Fruit fly (Drosophila melanogaster) whole organism, wandering third instar larva: Measurements from ENCODE around the gene CG13972.

Source experiments
- Abd-B ChIP-seq: fragments of >200 bp; optimal IDR thresholded peaks from 2 replicates; lab custom pipeline; 2017; ENCODE audit warnings: missing biosample characterization, missing genetic modification characterization
- CG32264 ChIP-seq: fragments of 200-800 bp; sonication (Bioruptor generic); optimal IDR thresholded peaks from 2 replicates; lab custom pipeline; 2016; ENCODE audit warnings: missing biosample characterization, missing genetic modification characterization
- CG9705 ChIP-seq: fragments of 200-800 bp; sonication (Bioruptor generic); optimal IDR thresholded peaks from 2 replicates; lab custom pipeline; 2018; ENCODE audit warnings: missing biosample characterization, mild to moderate bottlenecking, missing genetic modification characterization
- Dif ChIP-seq: fragments of 200-275, 200-300 bp; sonication (Bioruptor generic); optimal IDR thresholded peaks from 2 replicates; lab custom pipeline; 2018; ENCODE audit warnings: missing biosample characterization, missing genetic modification characterization; ENCODE audit not compliant: partially characterized antibody
- GATAd ChIP-seq: sonication (Bioruptor generic); optimal IDR thresholded peaks from 2 replicates; lab custom pipeline; 2016; ENCODE audit warnings: missing biosample characterization, missing genetic modification characterization
- HLH106 ChIP-seq: fragments of 200-800 bp; optimal IDR thresholded peaks from 3 replicates; lab custom pipeline; 2019; ENCODE audit warnings: missing biosample characterization, mild to moderate bottlenecking, missing genetic modification characterization, moderate library complexity
- Hnf4 ChIP-seq: fragments of 200-800 bp; sonication (Bioruptor generic); optimal IDR thresholded peaks from 2 replicates; lab custom pipeline; 2016; ENCODE audit warnings: missing biosample characterization, mild to moderate bottlenecking, missing genetic modification characterization
- Hr78 ChIP-seq: fragments of >200 bp; optimal IDR thresholded peaks from 2 replicates; lab custom pipeline; 2017; ENCODE audit warnings: missing biosample characterization, missing genetic modification characterization
- Hr83 ChIP-seq: fragments of 200-300 bp; sonication (Bioruptor generic); optimal IDR thresholded peaks from 2 replicates; lab custom pipeline; 2016; ENCODE audit warnings: missing biosample characterization, mild to moderate bottlenecking, missing genetic modification characterization, moderate library complexity; ENCODE audit not compliant: poor library complexity, severe bottlenecking
- Jra ChIP-seq: sonication (Bioruptor generic); optimal IDR thresholded peaks from 2 replicates; lab custom pipeline; 2016; ENCODE audit warnings: missing biosample characterization, missing genetic modification characterization
- Mio ChIP-seq: sonication (Bioruptor generic); optimal IDR thresholded peaks from 2 replicates; lab custom pipeline; 2016; ENCODE audit warnings: missing biosample characterization, missing genetic modification characterization
- Myc ChIP-seq: fragments of >200 bp; optimal IDR thresholded peaks from 2 replicates; lab custom pipeline; 2017
- N ChIP-seq: fragments of >200 bp; optimal IDR thresholded peaks from 2 replicates; lab custom pipeline; 2018; ENCODE audit warnings: missing biosample characterization, missing external identifiers, missing genetic modification characterization
- OdsH ChIP-seq: fragments of 200-800 bp; sonication (Bioruptor generic); optimal IDR thresholded peaks from 2 replicates; lab custom pipeline; 2016; ENCODE audit warnings: missing biosample characterization, mild to moderate bottlenecking, missing genetic modification characterization
- Sp1 ChIP-seq: fragments of 200-800 bp; sonication (Bioruptor generic); optimal IDR thresholded peaks from 3 replicates; lab custom pipeline; 2019; ENCODE audit warnings: missing biosample characterization, mild to moderate bottlenecking, missing genetic modification characterization, moderate library complexity
- Vsx2 ChIP-seq: fragments of 200-300, 225-300 bp; sonication (Bioruptor generic); optimal IDR thresholded peaks from 2 replicates; lab custom pipeline; 2018; ENCODE audit warnings: missing biosample characterization, missing genetic modification characterization; ENCODE audit not compliant: partially characterized antibody
- br ChIP-seq: fragments of 200-800 bp; sonication (Bioruptor generic); optimal IDR thresholded peaks from 2 replicates; lab custom pipeline; 2016; ENCODE audit warnings: missing biosample characterization, missing genetic modification characterization
- dmrt93B ChIP-seq: fragments of 200-800 bp; sonication (Bioruptor generic); optimal IDR thresholded peaks from 2 replicates; lab custom pipeline; 2018; ENCODE audit warnings: missing biosample characterization, mild to moderate bottlenecking, missing genetic modification characterization
- ey ChIP-seq: fragments of 200-800 bp; sonication (Bioruptor generic); optimal IDR thresholded peaks from 2 replicates; lab custom pipeline; 2016; ENCODE audit warnings: missing biosample characterization, missing genetic modification characterization
- foxo ChIP-seq, 2 experiments: fragments of 200-800 bp; sonication (Bioruptor generic); optimal IDR thresholded peaks; 2 replicates in 1 of 2; 3 replicates in 1 of 2; lab custom pipeline; 2016 to 2017; ENCODE audit warnings: missing biosample characterization in 2 of 2, missing genetic modification characterization in 2 of 2
- fru ChIP-seq: fragments of 200-800 bp; sonication (Bioruptor generic); optimal IDR thresholded peaks from 3 replicates; lab custom pipeline; 2016; ENCODE audit warnings: missing biosample characterization, mild to moderate bottlenecking, missing genetic modification characterization
- h ChIP-seq: fragments of 200-800 bp; sonication (Bioruptor generic); optimal IDR thresholded peaks from 3 replicates; lab custom pipeline; 2016; ENCODE audit warnings: missing biosample characterization, mild to moderate bottlenecking, missing genetic modification characterization
- jim ChIP-seq: fragments of 175-275, 200-325 bp; sonication (Bioruptor generic); optimal IDR thresholded peaks from 2 replicates; lab custom pipeline; 2016; ENCODE audit warnings: missing biosample characterization, mild to moderate bottlenecking, missing genetic modification characterization
- lola ChIP-seq: fragments of >200 bp; optimal IDR thresholded peaks from 2 replicates; lab custom pipeline; 2017; ENCODE audit warnings: missing biosample characterization, missing genetic modification characterization
- pan ChIP-seq: fragments of >200 bp; optimal IDR thresholded peaks from 2 replicates; lab custom pipeline; 2017
- rgr ChIP-seq: fragments of 200-800 bp; sonication (Bioruptor generic); optimal IDR thresholded peaks from 3 replicates; lab custom pipeline; 2016; ENCODE audit warnings: missing biosample characterization, mild to moderate bottlenecking, missing genetic modification characterization
- sage ChIP-seq: fragments of 200-800 bp; sonication (Bioruptor generic); optimal IDR thresholded peaks from 2 replicates; lab custom pipeline; 2016; ENCODE audit warnings: missing biosample characterization, mild to moderate bottlenecking, missing genetic modification characterization
- tai ChIP-seq: sonication (Bioruptor generic); optimal IDR thresholded peaks from 2 replicates; lab custom pipeline; 2016; ENCODE audit warnings: missing biosample characterization, missing genetic modification characterization
- usp ChIP-seq: fragments of >200 bp; optimal IDR thresholded peaks from 2 replicates; lab custom pipeline; 2017; ENCODE audit warnings: missing biosample characterization, missing genetic modification characterization

The CG13972 gene

dm6 chr3R:27501938-27502337 lies 15.1 kb downstream of the CG13972 start, which contains the start of gene CG43139:
Gene CG43139 (minus strand): TSS chr3R:27502025.
- TF ChIP-seq OdsH (GFP tag; lab: Kevin White, UChicago): peak; percentile 39
- peak; percentile 76 for TF ChIP-seq Hr83
- TF ChIP-seq tai (GFP tag; lab: Kevin White, UChicago): no peak
- peak; percentile 53 for TF ChIP-seq rgr (GFP tag; lab: Kevin White, UChicago)
- no peak for TF ChIP-seq Mio (GFP tag; lab: Kevin White, UChicago)
- peak; percentile 53 for TF ChIP-seq h (GFP tag; lab: Kevin White, UChicago)
- no peak for TF ChIP-seq usp (GFP tag; lab: Kevin White, UChicago)
- TF ChIP-seq, all 38 proteins: peak for 4

dm6 chr3R:27497616-27498015 lies 19.4 kb downstream of the CG13972 start:
- TF ChIP-seq Hnf4 (GFP tag; lab: Kevin White, UChicago) (no peak), br (no peak), Hr78 (GFP tag; lab: Kevin White, UChicago) (no peak), CG32264 (no peak), Sp1 (GFP tag; lab: Kevin White, UChicago) (no peak), dmrt93B (GFP tag; lab: Kevin White, UChicago) (no peak), Dif (no peak), tai (GFP tag; lab: Kevin White, UChicago) (no peak), foxo (GFP tag; optimal IDR thresholded peaks at IDR 0.05; lab: Kevin White, UChicago) (no peak), CG9705 (GFP tag; lab: Kevin White, UChicago) (no peak), jim (GFP tag; lab: Kevin White, UChicago) (no peak), sage (GFP tag; lab: Kevin White, UChicago) (no peak), Vsx2 (GFP tag; lab: Kevin White, UChicago) (no peak), Jra (GFP tag; lab: Kevin White, UChicago) (no peak), OdsH (GFP tag; lab: Kevin White, UChicago) (no peak), usp (GFP tag; lab: Kevin White, UChicago) (no peak), Myc (lab: Kevin White, UChicago) (no peak), N (no peak)

- TF ChIP-seq Dif (no peak), HLH106 (tag; lab: Kevin White, UChicago) (no peak)
Measured at dm6 chr3R:27487627-27488026, 29.4 kb downstream of the CG13972 start, which contains the start of gene Gr98a. Gene Gr98a (plus strand): TSS chr3R:27487927.

- TF ChIP-seq Abd-B (GFP tag; lab: Kevin White, UChicago) (no peak), dmrt93B (GFP tag; lab: Kevin White, UChicago) (no peak), lola (GFP tag; lab: Kevin White, UChicago) (no peak)
- TF ChIP-seq, all 38 proteins: peak for 0
Measured at dm6 chr3R:27478375-27478774, 38.7 kb downstream of the CG13972 start, which contains the start of gene Cyp6a18. Gene Cyp6a18 (plus strand): TSS chr3R:27478675.

dm6 chr3R:27477507-27477906 lies 39.5 kb downstream of the CG13972 start:
- TF ChIP-seq GATAd (no peak), rgr (GFP tag; lab: Kevin White, UChicago) (no peak), lola (GFP tag; lab: Kevin White, UChicago) (no peak), sage (GFP tag; lab: Kevin White, UChicago) (no peak), Vsx2 (GFP tag; lab: Kevin White, UChicago) (no peak), pan (lab: Kevin White, UChicago) (no peak), fru (GFP tag; lab: Kevin White, UChicago) (no peak), CG32264 (no peak), jim (GFP tag; lab: Kevin White, UChicago) (no peak), ey (no peak), N (no peak)
